Worm (Caenorhabditis elegans): ENCODE results near the gene let-413.

- peak; percentile 62 for TF ChIP-seq nfya-1 (tag; optimal IDR thresholded peaks at IDR 0.05; ENCODE audit: insufficient read depth)
- no peak for TF ChIP-seq ztf-11 (tag; optimal IDR thresholded peaks at IDR 0.05)
- TF ChIP-seq nhr-76 (tag; optimal IDR thresholded peaks at IDR 0.05): no peak
- no peak for TF ChIP-seq ceh-82 (tag; optimal IDR thresholded peaks at IDR 0.05)
- no peak for TF ChIP-seq elt-3 (tag; optimal IDR thresholded peaks at IDR 0.05)
- no peak for TF ChIP-seq nhr-25 (tag; optimal IDR thresholded peaks at IDR 0.05)
- TF ChIP-seq skn-1 (tag; optimal IDR thresholded peaks at IDR 0.05): no peak
Measured at ce11 chrV:7995165-7995564, 17.6 kb upstream of the let-413 start.
